Worm (Caenorhabditis elegans) whole organism, mixed stage, embryonic: ENCODE data around the gene T28F3.5.

Source experiments
- M03D4.4 ChIP-seq: sonication (generic microtip); optimal IDR thresholded peaks from 2 replicates; lab custom pipeline; 2017; ENCODE audit warnings: mild to moderate bottlenecking, missing genetic modification characterization, missing compliant biosample characterization
- bed-3 ChIP-seq: fragments of 200-800 bp; sonication (Bioruptor generic); optimal IDR thresholded peaks from 3 replicates; lab custom pipeline; 2018; ENCODE audit warnings: mild to moderate bottlenecking, missing genetic modification characterization, moderate library complexity, missing compliant biosample characterization
- blmp-1 ChIP-seq: fragments of 150-350 bp; optimal IDR thresholded peaks from 2 replicates; lab custom pipeline; 2014; ENCODE audit warnings: missing biosample characterization, missing genetic modification characterization
- ceh-39 ChIP-seq: fragments of 150-350 bp; optimal IDR thresholded peaks from 2 replicates; lab custom pipeline; 2014; ENCODE audit warnings: missing biosample characterization, missing genetic modification characterization
- ceh-43 ChIP-seq: fragments of 200-800 bp; sonication (Bioruptor generic); optimal IDR thresholded peaks from 2 replicates; lab custom pipeline; 2018; ENCODE audit warnings: mild to moderate bottlenecking, missing genetic modification characterization, moderate library complexity, missing compliant biosample characterization
- ceh-83 ChIP-seq: fragments of 200-800 bp; sonication (Bioruptor generic); optimal IDR thresholded peaks from 2 replicates; lab custom pipeline; 2018; ENCODE audit warnings: mild to moderate bottlenecking, missing genetic modification characterization, missing compliant biosample characterization
- ces-1 ChIP-seq: fragments of 150-350 bp; optimal IDR thresholded peaks from 2 replicates; lab custom pipeline; 2014; ENCODE audit warnings: missing biosample characterization, missing genetic modification reagents, missing genetic modification characterization
- drap-1 ChIP-seq: fragments of 200-800 bp; sonication (Bioruptor generic); optimal IDR thresholded peaks from 3 replicates; lab custom pipeline; 2018; ENCODE audit warnings: mild to moderate bottlenecking, missing genetic modification characterization, missing compliant biosample characterization
- elt-1 ChIP-seq: sonication (generic microtip); optimal IDR thresholded peaks from 2 replicates; lab custom pipeline; 2017; ENCODE audit warnings: missing genetic modification characterization, mild to moderate bottlenecking, missing compliant biosample characterization, antibody characterized with exemption, moderate library complexity, borderline replicate concordance; ENCODE audit not compliant: insufficient read depth
- elt-3 ChIP-seq: fragments of 150-350 bp; optimal IDR thresholded peaks from 2 replicates; lab custom pipeline; 2014; ENCODE audit warnings: missing biosample characterization, missing genetic modification characterization
- flh-1 ChIP-seq: fragments of 200-800 bp; sonication (Bioruptor generic); optimal IDR thresholded peaks from 2 replicates; lab custom pipeline; 2018; ENCODE audit warnings: mild to moderate bottlenecking, missing genetic modification characterization, moderate library complexity, missing compliant biosample characterization
- ham-2 ChIP-seq: fragments of 200-800 bp; sonication (Bioruptor generic); optimal IDR thresholded peaks from 2 replicates; lab custom pipeline; 2018; ENCODE audit warnings: mild to moderate bottlenecking, missing genetic modification characterization, missing compliant biosample characterization
- hlh-1 ChIP-seq: fragments of 150-350 bp; optimal IDR thresholded peaks from 2 replicates; lab custom pipeline; 2014; ENCODE audit warnings: missing biosample characterization, missing genetic modification reagents, missing genetic modification characterization
- lin-13 ChIP-seq: fragments of 150-350 bp; optimal IDR thresholded peaks from 2 replicates; lab custom pipeline; 2014; ENCODE audit warnings: missing biosample characterization, missing genetic modification characterization
- lin-32 ChIP-seq: fragments of 200-800 bp; sonication (Bioruptor generic); optimal IDR thresholded peaks from 2 replicates; lab custom pipeline; 2018; ENCODE audit warnings: mild to moderate bottlenecking, missing genetic modification characterization, missing compliant biosample characterization
- lsy-2 ChIP-seq: fragments of 150-350 bp; optimal IDR thresholded peaks from 2 replicates; lab custom pipeline; 2014; ENCODE audit warnings: missing biosample characterization, missing genetic modification characterization
- mab-5 ChIP-seq: fragments of 150-350 bp; optimal IDR thresholded peaks from 2 replicates; lab custom pipeline; 2014; ENCODE audit warnings: missing biosample characterization, missing genetic modification characterization
- mep-1 ChIP-seq: fragments of 150-350 bp; optimal IDR thresholded peaks from 2 replicates; lab custom pipeline; 2017; ENCODE audit warnings: missing biosample characterization, missing genetic modification reagents, missing genetic modification characterization, inconsistent platforms
- mls-2 ChIP-seq: sonication (generic microtip); optimal IDR thresholded peaks from 2 replicates; lab custom pipeline; 2016; ENCODE audit warnings: mild to moderate bottlenecking, missing genetic modification characterization, moderate library complexity, missing compliant biosample characterization
- nhr-12 ChIP-seq: fragments of 150-350 bp; optimal IDR thresholded peaks from 2 replicates; lab custom pipeline; 2014; ENCODE audit warnings: missing biosample characterization, missing genetic modification characterization
- nhr-2 ChIP-seq: fragments of 150-350 bp; optimal IDR thresholded peaks from 2 replicates; lab custom pipeline; 2014; ENCODE audit warnings: missing biosample characterization, missing genetic modification characterization
- nhr-237 ChIP-seq: fragments of 150-350 bp; optimal IDR thresholded peaks from 2 replicates; lab custom pipeline; 2014; ENCODE audit warnings: missing biosample characterization, missing genetic modification characterization
- nhr-28 ChIP-seq: fragments of 150-350 bp; optimal IDR thresholded peaks from 2 replicates; lab custom pipeline; 2014; ENCODE audit warnings: missing biosample characterization, missing genetic modification characterization
- nhr-76 ChIP-seq: sonication (generic microtip); optimal IDR thresholded peaks from 2 replicates; lab custom pipeline; 2017; ENCODE audit warnings: missing biosample characterization, missing genetic modification characterization
- pha-4 ChIP-seq: fragments of 150-350 bp; optimal IDR thresholded peaks from 2 replicates; lab custom pipeline; 2018; ENCODE audit warnings: missing biosample characterization, missing genetic modification reagents, missing genetic modification characterization
- snpc-4 ChIP-seq: fragments of 150-350 bp; optimal IDR thresholded peaks from 2 replicates; lab custom pipeline; 2014; ENCODE audit warnings: missing biosample characterization, missing genetic modification characterization
- sptf-1 ChIP-seq: sonication (generic microtip); optimal IDR thresholded peaks from 2 replicates; lab custom pipeline; 2017; ENCODE audit warnings: mild to moderate bottlenecking, missing genetic modification characterization, moderate library complexity, missing compliant biosample characterization
- tbx-8 ChIP-seq: fragments of 200-800 bp; sonication (Bioruptor generic); optimal IDR thresholded peaks from 2 replicates; lab custom pipeline; 2018; ENCODE audit warnings: mild to moderate bottlenecking, missing genetic modification characterization, moderate library complexity, missing compliant biosample characterization
- unc-120 ChIP-seq: sonication (generic microtip); optimal IDR thresholded peaks from 2 replicates; lab custom pipeline; 2017; ENCODE audit warnings: missing genetic modification characterization, missing compliant biosample characterization; ENCODE audit not compliant: poor library complexity, severe bottlenecking
- unc-39 ChIP-seq: fragments of 150-350 bp; optimal IDR thresholded peaks from 2 replicates; lab custom pipeline; 2014; ENCODE audit warnings: missing biosample characterization, missing genetic modification characterization
- unc-62 ChIP-seq: fragments of 150-350 bp; optimal IDR thresholded peaks from 2 replicates; lab custom pipeline; 2014; ENCODE audit warnings: missing biosample characterization, missing genetic modification reagents, missing genetic modification characterization
- zip-8 ChIP-seq: fragments of 150-350 bp; optimal IDR thresholded peaks from 2 replicates; lab custom pipeline; 2014; ENCODE audit warnings: missing biosample characterization, missing genetic modification characterization
- ztf-11 ChIP-seq: fragments of 150-350 bp; optimal IDR thresholded peaks from 2 replicates; lab custom pipeline; 2014; ENCODE audit warnings: missing biosample characterization, missing genetic modification characterization

The T28F3.5 gene

ce11 chrIV:17338920-17339510, 44.4 kb downstream of the T28F3.5 start, which contains the start of gene C49C3.10:
TSS of gene C49C3.10 (minus strand) at chrIV:17338970.
- TF ChIP-seq flh-1 = no peak
- no peak for TF ChIP-seq mls-2 (tag; lab: Kevin White, UChicago)

ce11 chrIV:17341033-17341432, 46.4 kb downstream of the T28F3.5 start:
- TF ChIP-seq blmp-1 (tag; lab: Kevin White, UChicago) = no peak
- no peak for TF ChIP-seq mep-1 (tag; lab: Kevin White, UChicago)
- TF ChIP-seq nhr-76 = no peak
- no peak for TF ChIP-seq tbx-8 (GFP tag; lab: Kevin White, UChicago)
- TF ChIP-seq sptf-1 (tag; lab: Kevin White, UChicago) = no peak
- TF ChIP-seq nhr-237 = no peak
- no peak for TF ChIP-seq zip-8
- TF ChIP-seq lsy-2 = no peak
- no peak for TF ChIP-seq pha-4 (tag; lab: Kevin White, UChicago)
- TF ChIP-seq flh-1 = no peak
- no peak for TF ChIP-seq nhr-28
- no peak for TF ChIP-seq mls-2 (tag; lab: Kevin White, UChicago)
- no peak for TF ChIP-seq snpc-4
- TF ChIP-seq ham-2 (GFP tag; lab: Kevin White, UChicago) = no peak

ce11 chrIV:17342179-17342578, 47.6 kb downstream of the T28F3.5 start, which contains the start of gene C49C3.9:
TSS of gene C49C3.9 (minus strand) at chrIV:17342314.
- TF ChIP-seq mep-1 (tag; lab: Kevin White, UChicago) (no peak), ceh-39 (tag; lab: Kevin White, UChicago) (no peak), bed-3 (no peak), unc-62 (GFP tag; lab: Kevin White, UChicago) (no peak), ceh-83 (GFP tag; lab: Kevin White, UChicago) (no peak), hlh-1 (no peak), elt-3 (tag; lab: Kevin White, UChicago) (no peak), snpc-4 (no peak), nhr-12 (tag; lab: Kevin White, UChicago) (no peak), ces-1 (GFP tag; lab: Kevin White, UChicago) (no peak), nhr-2 (tag; lab: Kevin White, UChicago) (no peak), ceh-43 (GFP tag; lab: Kevin White, UChicago) (no peak), lsy-2 (no peak)

ce11 chrIV:17342667-17343066, 48.1 kb downstream of the T28F3.5 start, which contains the start of gene C49C3.21:
TSS of gene C49C3.21 (plus strand) at chrIV:17342967.
- TF ChIP-seq lsy-2 (no peak), M03D4.4 (no peak), nhr-2 (tag; lab: Kevin White, UChicago) (no peak), sptf-1 (tag; lab: Kevin White, UChicago) (no peak), tbx-8 (GFP tag; lab: Kevin White, UChicago) (no peak), lin-32 (GFP tag; lab: Kevin White, UChicago) (no peak), zip-8 (no peak), pha-4 (tag; lab: Kevin White, UChicago) (no peak), lin-13 (tag; lab: Kevin White, UChicago) (no peak), unc-120 (tag; lab: Kevin White, UChicago) (no peak), nhr-12 (tag; lab: Kevin White, UChicago) (no peak), blmp-1 (tag; lab: Kevin White, UChicago) (no peak), elt-3 (tag; lab: Kevin White, UChicago) (no peak), ham-2 (GFP tag; lab: Kevin White, UChicago) (no peak), ceh-83 (GFP tag; lab: Kevin White, UChicago) (no peak), drap-1 (no peak), bed-3 (no peak), elt-1 (tag; lab: Kevin White, UChicago) (no peak), snpc-4 (no peak)

ce11 chrIV:17343482-17343881, 48.9 kb downstream of the T28F3.5 start, which contains the start of gene C49C3.11:
TSS of gene C49C3.11 (plus strand) at chrIV:17343782.
- TF ChIP-seq unc-39 = no peak
- no peak for TF ChIP-seq unc-62 (GFP tag; lab: Kevin White, UChicago)
- no peak for TF ChIP-seq M03D4.4
- TF ChIP-seq mab-5 (tag; lab: Kevin White, UChicago) = no peak
- TF ChIP-seq unc-120 (tag; lab: Kevin White, UChicago) = no peak
- no peak for TF ChIP-seq bed-3
- TF ChIP-seq sptf-1 (tag; lab: Kevin White, UChicago) = no peak
- no peak for TF ChIP-seq snpc-4
- TF ChIP-seq ceh-39 (tag; lab: Kevin White, UChicago) = no peak
- no peak for TF ChIP-seq lsy-2
- no peak for TF ChIP-seq ztf-11
- TF ChIP-seq hlh-1 = no peak
- TF ChIP-seq mls-2 (tag; lab: Kevin White, UChicago) = no peak
- TF ChIP-seq ceh-83 (GFP tag; lab: Kevin White, UChicago) = no peak
- TF ChIP-seq lin-32 (GFP tag; lab: Kevin White, UChicago) = no peak
- TF ChIP-seq mep-1 (tag; lab: Kevin White, UChicago) = no peak
- no peak for TF ChIP-seq nhr-12 (tag; lab: Kevin White, UChicago)
